Worm (Caenorhabditis elegans) whole organism, late embryonic: ENCODE measurements around the gene sca-1.
A peak's percentile ranks its signal among the peaks of the same experiment; 100 is the strongest.

Experiments
- C08G9.2 ChIP-seq: sonication (generic microtip); optimal IDR thresholded peaks from 2 replicates; lab custom pipeline; 2016; ENCODE audit warnings: mild to moderate bottlenecking, missing genetic modification characterization, moderate library complexity, missing compliant biosample characterization
- K09A11.1 ChIP-seq: sonication (generic microtip); optimal IDR thresholded peaks from 2 replicates; lab custom pipeline; 2017; ENCODE audit warnings: antibody characterized with exemption, mild to moderate bottlenecking, missing genetic modification characterization, missing compliant biosample characterization; ENCODE audit not compliant: insufficient read depth
- ama-1 ChIP-seq: fragments of 150-350 bp; optimal IDR thresholded peaks from 2 replicates; lab custom pipeline; 2014
- ceh-14 ChIP-seq: sonication (generic microtip); optimal IDR thresholded peaks from 2 replicates; lab custom pipeline; 2016; ENCODE audit warnings: missing genotype, missing genetic modification characterization, missing compliant biosample characterization
- ceh-18 ChIP-seq: sonication (generic microtip); optimal IDR thresholded peaks from 2 replicates; lab custom pipeline; 2016; ENCODE audit warnings: missing genetic modification characterization, missing compliant biosample characterization
- ceh-19 ChIP-seq: fragments of 200-800 bp; sonication (Bioruptor generic); optimal IDR thresholded peaks from 2 replicates; lab custom pipeline; 2018; ENCODE audit warnings: mild to moderate bottlenecking, missing genetic modification characterization, missing compliant biosample characterization
- ceh-2 ChIP-seq: sonication (generic microtip); optimal IDR thresholded peaks from 2 replicates; lab custom pipeline; 2016; ENCODE audit warnings: missing genotype, missing genetic modification characterization, missing compliant biosample characterization
- ceh-22 ChIP-seq: sonication (generic microtip); optimal IDR thresholded peaks from 2 replicates; lab custom pipeline; 2017; ENCODE audit warnings: missing biosample characterization, missing genetic modification characterization
- ceh-24 ChIP-seq: sonication (generic microtip); optimal IDR thresholded peaks from 2 replicates; lab custom pipeline; 2016; ENCODE audit warnings: mild to moderate bottlenecking, missing genetic modification characterization, missing compliant biosample characterization
- ceh-30 ChIP-seq: fragments of 150-350 bp; optimal IDR thresholded peaks from 2 replicates; lab custom pipeline; 2014; ENCODE audit warnings: missing biosample characterization, missing genetic modification characterization
- ceh-31 ChIP-seq: sonication (generic microtip); optimal IDR thresholded peaks from 2 replicates; lab custom pipeline; 2016; ENCODE audit warnings: missing genetic modification characterization, missing compliant biosample characterization
- ceh-34 ChIP-seq: sonication (generic microtip); optimal IDR thresholded peaks from 2 replicates; lab custom pipeline; 2016; ENCODE audit warnings: mild to moderate bottlenecking, missing genetic modification characterization, missing compliant biosample characterization
- ceh-48 ChIP-seq: sonication (generic microtip); optimal IDR thresholded peaks from 2 replicates; lab custom pipeline; 2016; ENCODE audit warnings: missing genetic modification characterization, inconsistent platforms, missing compliant biosample characterization
- ceh-6 ChIP-seq: fragments of 200-800 bp; sonication (Bioruptor generic); optimal IDR thresholded peaks from 2 replicates; lab custom pipeline; 2018; ENCODE audit warnings: mild to moderate bottlenecking, missing genetic modification characterization, missing compliant biosample characterization
- ceh-9 ChIP-seq: sonication (generic microtip); optimal IDR thresholded peaks from 2 replicates; lab custom pipeline; 2016; ENCODE audit warnings: mild to moderate bottlenecking, missing genetic modification characterization, inconsistent platforms, missing compliant biosample characterization
- che-1 ChIP-seq: sonication (generic microtip); optimal IDR thresholded peaks from 2 replicates; lab custom pipeline; 2016; ENCODE audit warnings: mild to moderate bottlenecking, missing genetic modification characterization, missing compliant biosample characterization
- elt-4 ChIP-seq: sonication (generic microtip); optimal IDR thresholded peaks from 2 replicates; lab custom pipeline; 2016; ENCODE audit warnings: missing genetic modification characterization, missing compliant biosample characterization
- ets-4 ChIP-seq: sonication (generic microtip); optimal IDR thresholded peaks from 2 replicates; lab custom pipeline; 2016; ENCODE audit warnings: missing genetic modification characterization, missing compliant biosample characterization
- fax-1 ChIP-seq: sonication (generic microtip); optimal IDR thresholded peaks from 2 replicates; lab custom pipeline; 2016; ENCODE audit warnings: missing genotype, missing genetic modification characterization, missing compliant biosample characterization
- gmeb-2 ChIP-seq: sonication (generic microtip); optimal IDR thresholded peaks from 2 replicates; lab custom pipeline; 2016; ENCODE audit warnings: missing genetic modification characterization, inconsistent platforms, missing compliant biosample characterization
- hlh-6 ChIP-seq: sonication (generic microtip); optimal IDR thresholded peaks from 2 replicates; lab custom pipeline; 2016; ENCODE audit warnings: missing genotype, missing genetic modification characterization, missing compliant biosample characterization
- hlh-8 ChIP-seq: sonication (generic microtip); optimal IDR thresholded peaks from 2 replicates; lab custom pipeline; 2016; ENCODE audit warnings: missing genotype, missing genetic modification characterization, missing compliant biosample characterization
- lim-6 ChIP-seq: sonication (generic microtip); optimal IDR thresholded peaks from 2 replicates; lab custom pipeline; 2016; ENCODE audit warnings: missing genetic modification characterization, missing compliant biosample characterization
- nfya-1 ChIP-seq: sonication (generic microtip); optimal IDR thresholded peaks from 2 replicates; lab custom pipeline; 2017; ENCODE audit warnings: missing genetic modification characterization, mild to moderate bottlenecking, missing compliant biosample characterization, antibody characterized with exemption, moderate library complexity
- nhr-11 ChIP-seq: fragments of 150-350 bp; optimal IDR thresholded peaks from 2 replicates; lab custom pipeline; 2014; ENCODE audit warnings: missing biosample characterization, missing genetic modification characterization
- nhr-232 ChIP-seq: sonication (generic microtip); optimal IDR thresholded peaks from 2 replicates; lab custom pipeline; 2016; ENCODE audit warnings: missing genetic modification characterization, missing compliant biosample characterization
- npax-4 ChIP-seq: sonication (generic microtip); optimal IDR thresholded peaks from 2 replicates; lab custom pipeline; 2016; ENCODE audit warnings: missing genetic modification characterization, missing compliant biosample characterization
- pat-9 ChIP-seq: fragments of 200-800 bp; sonication (Bioruptor generic); optimal IDR thresholded peaks from 2 replicates; lab custom pipeline; 2018; ENCODE audit warnings: mild to moderate bottlenecking, missing genetic modification characterization, moderate library complexity, missing compliant biosample characterization
- pax-1 ChIP-seq: fragments of 150-350 bp; optimal IDR thresholded peaks from 2 replicates; lab custom pipeline; 2014; ENCODE audit warnings: missing biosample characterization, missing genetic modification characterization
- pha-2 ChIP-seq: sonication (generic microtip); optimal IDR thresholded peaks from 2 replicates; lab custom pipeline; 2017; ENCODE audit warnings: mild to moderate bottlenecking, missing genetic modification characterization, missing compliant biosample characterization
- pros-1 ChIP-seq: fragments of 150-350 bp; optimal IDR thresholded peaks from 2 replicates; lab custom pipeline; 2014; ENCODE audit warnings: missing biosample characterization, missing genetic modification reagents, missing genetic modification characterization
- ref-2 ChIP-seq: sonication (generic microtip); optimal IDR thresholded peaks from 2 replicates; lab custom pipeline; 2016; ENCODE audit warnings: missing genetic modification characterization, missing compliant biosample characterization
- rnt-1 ChIP-seq: sonication (generic microtip); optimal IDR thresholded peaks from 2 replicates; lab custom pipeline; 2016; ENCODE audit warnings: missing genetic modification characterization, missing compliant biosample characterization
- sdc-2 ChIP-seq: sonication (generic microtip); optimal IDR thresholded peaks from 2 replicates; lab custom pipeline; 2016; ENCODE audit warnings: missing genotype, missing genetic modification characterization, missing compliant biosample characterization
- sox-2 ChIP-seq: fragments of 200-800 bp; sonication (Bioruptor generic); IDR thresholded peaks from 2 replicates; pipeline ENCODE4 v1.3.6; 2022; ENCODE audit warnings: missing genetic modification reagents, missing genetic modification characterization, missing compliant biosample characterization
- sox-4 ChIP-seq: sonication (generic microtip); optimal IDR thresholded peaks from 2 replicates; lab custom pipeline; 2017; ENCODE audit warnings: mild to moderate bottlenecking, missing genetic modification characterization, inconsistent platforms, missing compliant biosample characterization
- tbx-2 ChIP-seq: sonication (generic microtip); optimal IDR thresholded peaks from 2 replicates; lab custom pipeline; 2016; ENCODE audit warnings: missing genetic modification characterization, missing compliant biosample characterization
- unc-42 ChIP-seq: sonication (generic microtip); optimal IDR thresholded peaks from 2 replicates; lab custom pipeline; 2016; ENCODE audit warnings: missing genotype, missing genetic modification characterization, missing compliant biosample characterization
- unc-55 ChIP-seq: sonication (generic microtip); optimal IDR thresholded peaks from 2 replicates; lab custom pipeline; 2017; ENCODE audit warnings: missing biosample characterization, missing genetic modification reagents, missing genetic modification characterization
- unc-86 ChIP-seq: sonication (generic microtip); optimal IDR thresholded peaks from 2 replicates; lab custom pipeline; 2016; ENCODE audit warnings: missing genetic modification characterization, missing compliant biosample characterization
- zip-5 ChIP-seq: sonication (generic microtip); optimal IDR thresholded peaks from 2 replicates; lab custom pipeline; 2016; ENCODE audit warnings: missing genetic modification characterization, missing compliant biosample characterization
- ztf-16 ChIP-seq: sonication (generic microtip); optimal IDR thresholded peaks from 2 replicates; lab custom pipeline; 2017; ENCODE audit warnings: missing genetic modification characterization, missing compliant biosample characterization

sca-1 gene

DNA sequence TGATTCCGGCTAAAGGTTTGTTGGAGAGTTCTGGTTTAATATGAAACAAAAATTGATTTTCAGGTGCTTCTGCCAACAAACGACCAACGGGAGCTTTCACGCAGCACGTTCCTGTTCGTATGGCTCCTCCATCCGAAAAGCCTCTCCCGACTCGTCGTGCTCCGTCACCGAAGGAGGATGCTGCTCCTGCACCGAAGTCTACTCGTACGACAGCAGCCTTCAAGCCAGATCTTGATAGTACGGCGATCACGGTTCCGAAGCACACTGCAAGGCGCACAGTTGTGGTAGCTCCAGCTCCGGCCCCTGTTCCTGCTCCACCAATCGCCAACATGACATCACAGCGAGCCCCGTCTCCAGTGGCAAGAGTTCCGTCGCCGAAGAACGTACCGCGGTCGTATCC is 7.8 kb downstream of the sca-1 start:
- no peak for TF ChIP-seq gmeb-2 (tag; lab: Kevin White, UChicago)
- no peak for TF ChIP-seq ceh-48 (tag; lab: Kevin White, UChicago)
- no peak for TF ChIP-seq zip-5 (tag; lab: Kevin White, UChicago)
- TF ChIP-seq C08G9.2, result peak; percentile 2

DNA sequence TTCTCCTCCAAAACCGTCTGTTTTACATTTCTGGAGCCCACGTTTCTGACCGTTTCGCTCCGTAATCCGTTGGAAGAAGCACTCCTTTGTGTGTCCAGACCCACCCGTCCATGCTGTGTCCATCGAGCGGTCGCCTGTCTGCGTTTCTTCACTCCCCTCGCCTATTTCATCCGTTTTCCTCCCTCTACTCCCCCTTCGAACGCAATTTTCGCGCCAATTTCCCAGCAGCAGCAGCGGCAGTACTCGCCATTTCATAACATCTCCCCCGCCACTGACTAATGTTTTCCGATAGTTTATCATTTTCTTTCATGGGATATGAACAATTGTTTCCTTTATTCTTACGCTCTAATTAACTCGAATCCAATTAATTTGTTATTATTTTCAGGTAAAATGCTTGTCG is 8.7 kb downstream of the sca-1 start:
- peak; percentile 67 for TF ChIP-seq ceh-31
- no peak for TF ChIP-seq ceh-24 (tag; lab: Kevin White, UChicago)
- no peak for TF ChIP-seq ceh-19 (GFP tag; lab: Kevin White, UChicago)
- peak; percentile 10 for TF ChIP-seq ceh-34 (tag; lab: Kevin White, UChicago)
- TF ChIP-seq ceh-9 (tag; lab: Kevin White, UChicago), result no peak
- TF ChIP-seq ceh-6, result peak; percentile 14
- TF ChIP-seq sox-2 (GFP tag; lab: Robert Waterston, UW), result 0 out of 2 replicates have a peak, but pooled peaks have one; percentile 9
- no peak for TF ChIP-seq npax-4 (tag; lab: Kevin White, UChicago)
- peak; percentile 7 for TF ChIP-seq ets-4 (tag; lab: Kevin White, UChicago)
- TF ChIP-seq ceh-30 (tag; lab: Kevin White, UChicago), result no peak
- TF ChIP-seq hlh-6, result peak; percentile 17
- no peak for TF ChIP-seq hlh-8 (tag; lab: Kevin White, UChicago)
- no peak for TF ChIP-seq unc-86 (tag; lab: Kevin White, UChicago)
- no peak for TF ChIP-seq che-1 (tag; lab: Kevin White, UChicago)
- TF ChIP-seq ama-1 (lab: Kevin White, UChicago), result no peak
- peak; percentile 67 for TF ChIP-seq unc-42 (tag; lab: Kevin White, UChicago)
- TF ChIP-seq unc-55, result peak; percentile 27
- peak; percentile 70 for TF ChIP-seq tbx-2 (tag; lab: Kevin White, UChicago)
- TF ChIP-seq rnt-1 (tag; lab: Kevin White, UChicago), result peak; percentile 4
- TF ChIP-seq nhr-11 (tag; lab: Kevin White, UChicago), result no peak
- TF ChIP-seq ceh-14 (tag; lab: Kevin White, UChicago), result peak; percentile 27
- TF ChIP-seq fax-1 (tag; lab: Kevin White, UChicago), result no peak
- peak; percentile 7 for TF ChIP-seq nhr-232
- peak; percentile 64 for TF ChIP-seq ztf-16 (tag; lab: Kevin White, UChicago)
- TF ChIP-seq ceh-22 (tag; lab: Kevin White, UChicago), result no peak
- peak; percentile 26 for TF ChIP-seq ceh-18 (tag; lab: Kevin White, UChicago)
- peak; percentile 30 for TF ChIP-seq sox-4 (tag; lab: Kevin White, UChicago)
- TF ChIP-seq nfya-1 (tag; lab: Kevin White, UChicago), result peak; percentile 39
- TF ChIP-seq ceh-2 (tag; lab: Kevin White, UChicago), result peak; percentile 12
- TF ChIP-seq lim-6 (tag; lab: Kevin White, UChicago), result no peak
- TF ChIP-seq pat-9 (tag; lab: Kevin White, UChicago), result no peak
- no peak for TF ChIP-seq pax-1 (tag; lab: Kevin White, UChicago)
- peak; percentile 28 for TF ChIP-seq ref-2 (tag; lab: Kevin White, UChicago)
- no peak for TF ChIP-seq gmeb-2 (tag; lab: Kevin White, UChicago)
- TF ChIP-seq pha-2 (tag; lab: Kevin White, UChicago), result no peak

DNA sequence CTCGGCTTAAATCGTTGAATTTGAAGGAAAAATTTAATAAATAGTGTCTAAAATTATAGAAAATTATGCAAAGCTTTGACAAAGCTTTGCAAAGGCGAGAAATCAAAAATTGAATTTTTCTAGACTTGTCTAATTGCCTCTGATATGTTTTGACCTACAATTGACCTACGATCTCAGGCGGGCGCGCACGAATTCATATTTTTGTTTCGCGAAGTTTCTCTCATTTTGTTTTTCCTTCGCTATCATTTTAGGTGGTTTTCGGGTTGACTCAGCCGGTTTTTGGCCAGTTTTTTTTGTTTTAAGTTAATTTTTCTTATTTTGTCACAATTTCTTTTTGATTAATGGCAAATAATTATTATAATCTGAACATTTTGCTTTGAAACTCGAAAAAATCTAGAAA is 9.4 kb downstream of the sca-1 start:
- TF ChIP-seq ceh-6, result no peak
- TF ChIP-seq elt-4, result no peak
- no peak for TF ChIP-seq sdc-2
- TF ChIP-seq K09A11.1 (tag; lab: Kevin White, UChicago), result no peak
- no peak for TF ChIP-seq rnt-1 (tag; lab: Kevin White, UChicago)
- TF ChIP-seq pros-1 (tag; lab: Kevin White, UChicago), result no peak
- TF ChIP-seq ceh-24 (tag; lab: Kevin White, UChicago), result no peak
- TF ChIP-seq che-1 (tag; lab: Kevin White, UChicago), result no peak
- TF ChIP-seq ceh-19 (GFP tag; lab: Kevin White, UChicago), result no peak
- no peak for TF ChIP-seq ceh-48 (tag; lab: Kevin White, UChicago)
- no peak for TF ChIP-seq pat-9 (tag; lab: Kevin White, UChicago)
- no peak for TF ChIP-seq unc-42 (tag; lab: Kevin White, UChicago)
- no peak for TF ChIP-seq nfya-1 (tag; lab: Kevin White, UChicago)
- TF ChIP-seq, all 69 proteins: peak for 0
